Worm (Caenorhabditis elegans): ENCODE measurements around the gene Y38E10A.14.

DNA sequence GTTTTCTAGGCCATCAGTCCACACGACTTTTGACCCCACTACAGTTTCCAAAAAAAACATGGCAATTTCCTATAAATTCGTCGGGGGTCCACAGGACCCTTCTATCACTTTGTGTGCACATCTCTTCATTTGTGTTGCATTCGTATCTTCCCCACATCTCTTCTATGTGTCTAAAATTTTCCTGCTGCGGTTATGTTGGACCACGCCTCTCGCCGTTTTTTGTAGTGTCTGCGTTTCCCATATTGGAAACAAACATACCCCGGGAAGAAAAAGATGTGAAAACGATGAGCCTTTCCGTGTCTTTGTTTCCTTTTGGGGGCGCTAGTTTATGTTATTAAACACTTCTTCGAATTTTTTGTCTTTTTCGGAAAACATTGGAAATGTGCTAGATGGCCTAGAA lies 37.6 kb upstream of the Y38E10A.14 start:
- TF ChIP-seq dox-1 (GFP tag; IDR thresholded peaks at IDR 0.05) (no peak), ceh-40 (GFP tag; IDR thresholded peaks at IDR 0.05) (no peak), snpc-4 (GFP tag; optimal IDR thresholded peaks at IDR 0.05) (no peak), snpc-4 (tag; optimal IDR thresholded peaks at IDR 0.05) (no peak), lsl-1 (GFP tag; optimal IDR thresholded peaks at IDR 0.05) (no peak), T26A5.8 (tag; optimal IDR thresholded peaks at IDR 0.05) (no peak), madf-6 (GFP tag; IDR thresholded peaks at IDR 0.05) (no peak), nfyb-1 (GFP tag; IDR thresholded peaks at IDR 0.05) (no peak), hsf-1 (GFP tag; IDR thresholded peaks at IDR 0.05) (no peak)

Measured in whole organism, young adult.